Fruit fly (Drosophila melanogaster) whole organism, embryonic: Measurements from ENCODE around the gene CG15742.

Source experiments
- Ada2b ChIP-seq: fragments of 200-800 bp; sonication (Bioruptor generic); IDR thresholded peaks from 2 replicates; pipeline ENCODE4 v1.3.6; 2022; ENCODE audit warnings: missing biosample characterization, missing genetic modification characterization
- Antp ChIP-seq: fragments of 200-800 bp; sonication (Bioruptor generic); optimal IDR thresholded peaks from 3 replicates; lab custom pipeline; 2016; ENCODE audit warnings: missing biosample characterization, missing genetic modification characterization
- Blimp-1 ChIP-seq: fragments of 200-800 bp; sonication (Bioruptor generic); optimal IDR thresholded peaks from 3 replicates; lab custom pipeline; 2018; ENCODE audit warnings: missing biosample characterization, missing genetic modification characterization, mild to moderate bottlenecking, moderate library complexity, missing genetic modification reagents
- CG10979 ChIP-seq: fragments of 200-800 bp; sonication (Bioruptor generic); optimal IDR thresholded peaks from 2 replicates; lab custom pipeline; 2018; ENCODE audit warnings: missing biosample characterization, mild to moderate bottlenecking, missing genetic modification characterization, moderate library complexity
- CG11696 ChIP-seq: fragments of 200-800 bp; sonication (Bioruptor generic); IDR thresholded peaks from 2 replicates; pipeline ENCODE4 v1.3.6; 2022; ENCODE audit warnings: missing biosample characterization, missing genetic modification characterization
- CG12391 ChIP-seq: fragments of 200-800 bp; sonication (Bioruptor generic); optimal IDR thresholded peaks from 3 replicates; lab custom pipeline; 2018; ENCODE audit warnings: missing biosample characterization, mild to moderate bottlenecking, missing genetic modification characterization, moderate library complexity
- CG12769 ChIP-seq: fragments of 200-800 bp; sonication (Bioruptor generic); optimal IDR thresholded peaks from 2 replicates; lab custom pipeline; 2019; ENCODE audit warnings: missing biosample characterization, mild to moderate bottlenecking, missing genetic modification characterization, moderate library complexity
- CG17186 ChIP-seq: fragments of 200-800 bp; sonication (Bioruptor generic); optimal IDR thresholded peaks from 3 replicates; lab custom pipeline; 2017; ENCODE audit warnings: missing biosample characterization, missing genetic modification reagents, missing genetic modification characterization
- CG17328 ChIP-seq: fragments of 200-800 bp; sonication (Bioruptor generic); IDR thresholded peaks from 2 replicates; pipeline ENCODE4 v1.3.6; 2022; ENCODE audit warnings: missing biosample characterization, missing genetic modification characterization
- CG17359 ChIP-seq: fragments of 200-800 bp; sonication (Bioruptor generic); optimal IDR thresholded peaks from 3 replicates; lab custom pipeline; 2018; ENCODE audit warnings: missing biosample characterization, mild to moderate bottlenecking, missing genetic modification characterization, moderate library complexity
- CG17385 ChIP-seq: fragments of 200-800 bp; sonication (Bioruptor generic); optimal IDR thresholded peaks from 3 replicates; lab custom pipeline; 2018; ENCODE audit warnings: missing biosample characterization, mild to moderate bottlenecking, missing genetic modification characterization
- CG17829 ChIP-seq: fragments of 200-800 bp; optimal IDR thresholded peaks from 2 replicates; lab custom pipeline; 2019; ENCODE audit warnings: missing biosample characterization, mild to moderate bottlenecking, missing genetic modification characterization, moderate library complexity
- CG18262 ChIP-seq: fragments of 200-800 bp; optimal IDR thresholded peaks from 3 replicates; lab custom pipeline; 2019; ENCODE audit warnings: missing biosample characterization, mild to moderate bottlenecking, missing genetic modification characterization, moderate library complexity
- CG2712 ChIP-seq: fragments of 200-800 bp; optimal IDR thresholded peaks from 3 replicates; lab custom pipeline; 2019; ENCODE audit warnings: missing biosample characterization, mild to moderate bottlenecking, missing genetic modification characterization, moderate library complexity
- CG3847 ChIP-seq: fragments of 200-800 bp; sonication (Bioruptor generic); IDR thresholded peaks from 2 replicates; pipeline ENCODE4 v1.3.6; 2022; ENCODE audit warnings: missing biosample characterization, missing genetic modification characterization
- CG6765 ChIP-seq: fragments of 200-800 bp; sonication (Bioruptor generic); optimal IDR thresholded peaks from 3 replicates; lab custom pipeline; 2017; ENCODE audit warnings: missing biosample characterization, mild to moderate bottlenecking, missing genetic modification characterization
- CG7745 ChIP-seq: fragments of 200-800 bp; sonication (Bioruptor generic); optimal IDR thresholded peaks from 2 replicates; lab custom pipeline; 2018; ENCODE audit warnings: missing biosample characterization, mild to moderate bottlenecking, missing genetic modification characterization, moderate library complexity
- CG7839 ChIP-seq: fragments of 200-800 bp; sonication (Bioruptor generic); optimal IDR thresholded peaks from 3 replicates; lab custom pipeline; 2018; ENCODE audit warnings: missing biosample characterization, mild to moderate bottlenecking, missing genetic modification characterization, moderate library complexity
- CG8924 ChIP-seq: fragments of 200-800 bp; optimal IDR thresholded peaks from 3 replicates; lab custom pipeline; 2019; ENCODE audit warnings: missing biosample characterization, mild to moderate bottlenecking, missing genetic modification characterization, moderate library complexity
- D19A ChIP-seq: fragments of 200-800 bp; optimal IDR thresholded peaks from 3 replicates; lab custom pipeline; 2019; ENCODE audit warnings: missing biosample characterization, mild to moderate bottlenecking, missing genetic modification characterization, moderate library complexity
- Dll ChIP-seq: fragments of 200-800 bp; sonication (Bioruptor generic); IDR thresholded peaks from 4 replicates; pipeline ENCODE4 v1.3.6; 2022; ENCODE audit warnings: missing biosample characterization, missing genetic modification characterization; ENCODE audit not compliant: partially characterized antibody
- MTF-1 ChIP-seq: fragments of 200-800 bp; sonication (Bioruptor generic); optimal IDR thresholded peaks from 2 replicates; lab custom pipeline; 2018; ENCODE audit warnings: missing biosample characterization, mild to moderate bottlenecking, missing genetic modification characterization, borderline replicate concordance
- Med ChIP-seq: fragments of 200-800 bp; sonication (Bioruptor generic); peaks from one replicate; lab custom pipeline; 2016; ENCODE audit warnings: missing biosample characterization, missing genetic modification characterization, mild to moderate bottlenecking, inconsistent platforms, moderate library complexity
- Oli ChIP-seq: fragments of 200-800 bp; sonication (Bioruptor generic); optimal IDR thresholded peaks from 2 replicates; lab custom pipeline; 2018; ENCODE audit warnings: missing biosample characterization, mild to moderate bottlenecking, missing genetic modification characterization, moderate library complexity
- Pdp1 ChIP-seq, 2 experiments: fragments of 200-800 bp; sonication (Bioruptor generic); optimal IDR thresholded peaks; 3 replicates each; lab custom pipeline; 2016; ENCODE audit warnings: missing biosample characterization in 2 of 2, missing genetic modification characterization in 2 of 2, mild to moderate bottlenecking in 1 of 2, moderate library complexity in 1 of 2
- Trl ChIP-seq, 3 experiments: fragments of >200 bp in 2 of 3; fragments of 200-800 bp in 1 of 3; sonication (Bioruptor generic) in 1 of 3; optimal IDR thresholded peaks; 2 replicates in 1 of 3; 3 replicates in 2 of 3; lab custom pipeline; 2016 to 2017; ENCODE audit warnings: missing biosample characterization in 1 of 3, missing genetic modification characterization in 1 of 3
- Xbp1 ChIP-seq: fragments of 200-800 bp; sonication (Bioruptor generic); optimal IDR thresholded peaks from 3 replicates; lab custom pipeline; 2016; ENCODE audit warnings: missing biosample characterization, mild to moderate bottlenecking, missing genetic modification characterization
- Xrp1 ChIP-seq: fragments of 200-800 bp; sonication (Bioruptor generic); IDR thresholded peaks from 2 replicates; pipeline ENCODE4 v1.3.6; 2022; ENCODE audit warnings: missing biosample characterization, missing genetic modification characterization
- chif ChIP-seq, 2 experiments: fragments of 200-800 bp; sonication (Bioruptor generic); optimal IDR thresholded peaks; 3 replicates each; lab custom pipeline; 2016; ENCODE audit warnings: missing biosample characterization in 2 of 2, missing genetic modification characterization in 2 of 2
- ci ChIP-seq: fragments of 200-800 bp; sonication (Bioruptor generic); IDR thresholded peaks from 3 replicates; pipeline ENCODE4 v1.3.6; 2022; ENCODE audit warnings: missing biosample characterization, missing genetic modification characterization
- crol ChIP-seq: fragments of 200-800 bp; sonication (Bioruptor generic); IDR thresholded peaks from 2 replicates; pipeline ENCODE4 v1.3.6; 2022; ENCODE audit warnings: missing biosample characterization, missing genetic modification characterization
- dati ChIP-seq: fragments of 200-800 bp; sonication (Bioruptor generic); IDR thresholded peaks from 2 replicates; pipeline ENCODE4 v1.3.6; 2022; ENCODE audit warnings: missing biosample characterization, missing genetic modification characterization
- dimm ChIP-seq: fragments of 200-800 bp; sonication (Bioruptor generic); IDR thresholded peaks from 2 replicates; pipeline ENCODE4 v1.3.6; 2022; ENCODE audit warnings: missing biosample characterization, missing genetic modification characterization
- en ChIP-seq: fragments of 200-800 bp; sonication (Bioruptor generic); optimal IDR thresholded peaks from 2 replicates; lab custom pipeline; 2016; ENCODE audit warnings: missing biosample characterization, missing genetic modification characterization
- gcm ChIP-seq: fragments of 200-800 bp; sonication (Bioruptor generic); optimal IDR thresholded peaks from 2 replicates; lab custom pipeline; 2019; ENCODE audit warnings: missing biosample characterization, mild to moderate bottlenecking, missing genetic modification characterization, moderate library complexity
- gem ChIP-seq: fragments of 200-800 bp; sonication (Bioruptor generic); optimal IDR thresholded peaks from 2 replicates; lab custom pipeline; 2019; ENCODE audit warnings: missing biosample characterization, mild to moderate bottlenecking, missing genetic modification characterization, moderate library complexity
- grau ChIP-seq: fragments of 200-800 bp; optimal IDR thresholded peaks from 3 replicates; lab custom pipeline; 2019; ENCODE audit warnings: missing biosample characterization, mild to moderate bottlenecking, missing genetic modification characterization, moderate library complexity
- ken ChIP-seq: fragments of 200-800 bp; sonication (Bioruptor generic); IDR thresholded peaks from 3 replicates; pipeline ENCODE4 v1.3.6; 2022; ENCODE audit warnings: missing biosample characterization, missing genetic modification characterization
- nau ChIP-seq: fragments of 200-800 bp; sonication (Bioruptor generic); optimal IDR thresholded peaks from 3 replicates; lab custom pipeline; 2017; ENCODE audit warnings: missing biosample characterization, mild to moderate bottlenecking, missing genetic modification characterization, missing genetic modification reagents
- oc ChIP-seq: fragments of 200-800 bp; sonication (Bioruptor generic); optimal IDR thresholded peaks from 2 replicates; lab custom pipeline; 2018; ENCODE audit warnings: missing biosample characterization, mild to moderate bottlenecking, missing genetic modification characterization, moderate library complexity
- phol ChIP-seq: fragments of 200-800 bp; sonication (Bioruptor generic); optimal IDR thresholded peaks from 3 replicates; lab custom pipeline; 2018; ENCODE audit warnings: missing biosample characterization, mild to moderate bottlenecking, missing genetic modification characterization, moderate library complexity
- psq ChIP-seq: fragments of 200-800 bp; sonication (Bioruptor generic); optimal IDR thresholded peaks from 2 replicates; lab custom pipeline; 2017; ENCODE audit warnings: missing biosample characterization, missing genetic modification characterization
- pzg ChIP-seq: fragments of 200-800 bp; sonication (Bioruptor generic); optimal IDR thresholded peaks from 3 replicates; lab custom pipeline; 2018; ENCODE audit warnings: missing biosample characterization, mild to moderate bottlenecking, missing genetic modification characterization, moderate library complexity
- row ChIP-seq: fragments of 200-800 bp; sonication (Bioruptor generic); IDR thresholded peaks from 3 replicates; pipeline ENCODE4 v1.3.6; 2022; ENCODE audit warnings: missing biosample characterization, missing genetic modification characterization
- tup ChIP-seq: fragments of 200-800 bp; sonication (Bioruptor generic); optimal IDR thresholded peaks from 2 replicates; lab custom pipeline; 2016; ENCODE audit warnings: missing biosample characterization, mild to moderate bottlenecking, missing genetic modification characterization, moderate library complexity
- unpg ChIP-seq: fragments of 200-800 bp; sonication (Bioruptor generic); optimal IDR thresholded peaks from 3 replicates; lab custom pipeline; 2018; ENCODE audit warnings: missing biosample characterization, mild to moderate bottlenecking, missing genetic modification characterization, moderate library complexity
- zfh1 ChIP-seq: fragments of 200-800 bp; sonication (Bioruptor generic); IDR thresholded peaks from 3 replicates; pipeline ENCODE4 v1.3.6; 2022; ENCODE audit warnings: missing biosample characterization, missing genetic modification characterization

CG15742 gene

dm6 chrX:13273417-13273816 lies 15.1 kb upstream of the CG15742 start (continued):
- peak; percentile 27; the same call in 1 of the 3 replicates for TF ChIP-seq row
- no peak for TF ChIP-seq gcm (GFP tag; lab: Kevin White, UChicago)
- TF ChIP-seq pzg (GFP tag; lab: Kevin White, UChicago), result no peak
- TF ChIP-seq chif (GFP tag; optimal IDR thresholded peaks at IDR 0.05; lab: Kevin White, UChicago), result no peak
- TF ChIP-seq CG17186 (GFP tag; lab: Kevin White, UChicago), result no peak

dm6 chrX:13272676-13273233 lies 14.5 kb upstream of the CG15742 start:
- TF ChIP-seq zfh1 (GFP tag; lab: Robert Waterston, UW) (0 out of 3 replicates have a peak, but pooled peaks have one; percentile 10), CG6765 (no peak), CG3847 (GFP tag; lab: Robert Waterston, UW) (no peak), CG10979 (tag; lab: Kevin White, UChicago) (peak; percentile 17), nau (GFP tag; lab: Kevin White, UChicago) (no peak), Med (peak; percentile 59), ci (GFP tag; lab: Robert Waterston, UW) (0 out of 3 replicates have a peak, but pooled peaks have one; percentile 34), MTF-1 (GFP tag; lab: Kevin White, UChicago) (no peak), Ada2b (peak; percentile 39), psq (peak; percentile 34), CG8924 (tag; lab: Kevin White, UChicago) (peak; percentile 1), CG17385 (GFP tag; lab: Kevin White, UChicago) (no peak), en (GFP tag; lab: Kevin White, UChicago) (no peak), Xbp1 (GFP tag; lab: Kevin White, UChicago) (peak; percentile 10), ken (GFP tag; lab: Robert Waterston, UW) (no peak), unpg (GFP tag; lab: Kevin White, UChicago) (peak; percentile 32), CG17829 (peak; percentile 5), Oli (tag; lab: Kevin White, UChicago) (peak; percentile 40), CG18262 (tag; lab: Kevin White, UChicago) (peak; percentile 23), gem (peak; percentile 50), CG12391 (tag; lab: Kevin White, UChicago) (peak; percentile 15), dati (GFP tag; lab: Robert Waterston, UW) (no peak), dimm (GFP tag; lab: Robert Waterston, UW) (no peak), Antp (GFP tag; lab: Kevin White, UChicago) (no peak), Pdp1 (GFP tag; optimal IDR thresholded peaks at IDR 0.05; lab: Kevin White, UChicago) (peak in 1 of 2 experiments; percentile 3), CG2712 (tag; lab: Kevin White, UChicago) (peak; percentile 14), CG17359 (tag; lab: Kevin White, UChicago) (peak; percentile 41), Xrp1 (GFP tag; lab: Robert Waterston, UW) (peak; percentile 17; the same call in 1 of the 2 replicates), grau (tag; lab: Kevin White, UChicago) (peak; percentile 19), CG12769 (tag; lab: Kevin White, UChicago) (peak; percentile 12), oc (tag; lab: Kevin White, UChicago) (peak; percentile 26), Dll (GFP tag; lab: Robert Waterston, UW) (no peak), tup (no peak), CG7839 (tag; lab: Kevin White, UChicago) (peak; percentile 18), phol (tag; lab: Kevin White, UChicago) (peak; percentile 26), D19A (tag; lab: Kevin White, UChicago) (peak; percentile 3), CG11696 (GFP tag; lab: Robert Waterston, UW) (no peak), crol (GFP tag; lab: Robert Waterston, UW) (peak; percentile 48), Blimp-1 (GFP tag; lab: Kevin White, UChicago) (peak; percentile 4), Trl (optimal IDR thresholded peaks at IDR 0.05; lab: Kevin White, UChicago) (peak; percentile 29 to 41), Trl (GFP tag; optimal IDR thresholded peaks at IDR 0.05; lab: Kevin White, UChicago) (no peak), CG7745 (no peak), CG17328 (GFP tag; lab: Robert Waterston, UW) (0 out of 2 replicates have a peak, but pooled peaks have one; percentile 24)
